Fruit fly (Drosophila melanogaster) ovary, adult (tissue): Measurements from ENCODE around the gene Ir67c.

ENCODE experiments used
- CG17801 ChIP-seq: fragments of 200-800 bp; optimal IDR thresholded peaks from 2 replicates; lab custom pipeline; 2019; ENCODE audit warnings: missing biosample characterization, mild to moderate bottlenecking, missing genetic modification characterization, moderate library complexity; ENCODE audit not compliant: partially characterized antibody

Ir67c gene

DNA sequence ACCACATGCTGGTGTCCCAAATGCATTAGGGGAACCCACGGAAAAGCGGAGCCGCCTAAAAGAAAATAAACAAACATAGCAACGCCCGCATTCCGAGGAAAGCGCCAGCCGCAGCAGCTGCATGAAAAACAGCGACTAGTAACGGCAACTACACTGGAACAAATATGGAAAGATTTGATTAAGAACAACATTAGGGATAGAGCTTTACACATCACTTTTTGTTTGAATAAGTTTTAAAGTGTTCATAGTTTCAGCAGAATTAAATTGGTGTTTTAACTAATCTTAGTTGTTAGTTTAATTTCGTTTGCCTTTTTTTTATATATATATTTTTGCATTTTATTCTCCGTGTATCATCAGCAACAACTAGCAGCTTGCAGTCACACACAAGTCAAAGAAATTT is 5.9 kb downstream of the Ir67c start:
- no peak for TF ChIP-seq CG17801 (GFP tag; lab: Kevin White, UChicago)

DNA sequence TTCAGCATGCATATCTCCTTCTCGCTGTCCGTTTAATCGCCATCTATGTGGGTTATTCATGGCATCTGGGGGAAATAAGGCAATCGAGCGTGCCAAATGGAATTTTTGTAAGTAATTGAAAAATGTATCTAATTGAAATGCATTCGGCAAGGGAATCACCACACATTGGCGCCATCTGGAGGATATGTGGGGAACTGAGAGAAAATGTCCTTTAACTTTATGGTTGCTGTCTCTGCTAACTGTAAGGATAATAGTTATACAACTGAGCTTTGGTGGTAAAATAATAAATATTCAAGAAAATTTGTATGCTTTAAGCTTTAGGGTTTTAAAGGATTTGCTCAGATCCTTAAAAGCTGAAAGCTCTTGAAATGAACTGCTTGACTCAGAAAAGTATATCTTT is 6.6 kb downstream of the Ir67c start:
- no peak for TF ChIP-seq CG17801 (GFP tag; lab: Kevin White, UChicago)

DNA sequence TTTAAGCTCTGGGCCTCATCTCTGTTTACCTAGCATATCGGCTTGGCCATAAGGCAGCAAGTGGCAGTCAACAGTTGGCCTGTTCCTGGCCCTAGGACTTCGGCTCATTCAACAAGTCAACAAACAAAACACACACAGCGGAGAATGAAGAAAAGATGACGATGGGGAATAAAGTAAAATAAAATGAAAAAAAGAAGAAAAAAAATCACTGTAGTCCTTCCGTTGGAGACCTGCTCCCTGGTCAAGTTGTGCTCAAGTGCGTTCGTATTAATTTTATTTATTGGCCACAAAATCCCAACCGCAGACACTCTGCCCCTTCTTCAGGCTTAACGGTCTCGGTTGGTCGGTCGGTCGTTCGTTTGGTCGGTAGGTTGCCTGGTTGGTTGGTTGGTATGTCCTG is 15.5 kb downstream of the Ir67c start:
- TF ChIP-seq CG17801 (GFP tag; lab: Kevin White, UChicago), result no peak

DNA sequence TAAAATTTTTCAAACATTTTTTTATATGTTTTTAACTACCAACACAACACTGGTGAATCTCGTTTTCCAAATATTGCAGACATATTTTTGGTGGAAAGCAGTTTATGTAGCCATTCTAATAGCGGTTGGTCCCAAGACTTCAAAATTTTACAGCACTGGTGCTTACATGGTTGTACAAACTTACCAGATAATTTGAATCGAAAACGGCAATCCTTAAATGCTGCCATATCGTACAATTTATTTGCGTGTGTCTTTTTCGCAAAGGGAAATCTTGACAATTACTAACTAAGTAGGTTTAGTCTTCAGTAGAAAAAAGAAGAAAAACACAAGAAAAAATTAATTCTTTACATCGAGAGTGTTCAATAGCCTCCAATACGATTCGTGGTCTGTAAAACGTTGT is 21.4 kb downstream of the Ir67c start, which contains the start of gene CG12362:
Gene CG12362 (plus strand): TSS at position 301 of the 400 bp plus-strand sequence.
- TF ChIP-seq CG17801 (GFP tag; lab: Kevin White, UChicago), result no peak

DNA sequence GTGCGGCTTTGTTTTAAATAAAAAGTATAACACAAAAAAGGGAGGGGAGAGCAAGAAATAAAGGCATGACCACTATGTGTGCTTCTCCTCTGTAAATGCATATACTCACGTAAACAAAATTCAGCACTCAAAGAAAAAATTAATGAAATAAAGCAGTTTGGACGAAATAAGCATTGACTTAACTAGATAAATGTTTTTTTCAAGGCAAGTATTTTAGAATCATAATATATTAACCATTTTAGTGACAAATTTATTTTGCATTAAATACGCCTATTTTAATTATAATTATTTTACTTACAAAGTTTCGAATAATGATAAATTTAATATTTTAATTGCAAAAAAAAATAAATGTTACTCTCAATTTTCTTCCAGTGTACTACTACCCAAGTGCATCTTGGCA is 22.3 kb downstream of the Ir67c start:
- no peak for TF ChIP-seq CG17801 (GFP tag; lab: Kevin White, UChicago)

DNA sequence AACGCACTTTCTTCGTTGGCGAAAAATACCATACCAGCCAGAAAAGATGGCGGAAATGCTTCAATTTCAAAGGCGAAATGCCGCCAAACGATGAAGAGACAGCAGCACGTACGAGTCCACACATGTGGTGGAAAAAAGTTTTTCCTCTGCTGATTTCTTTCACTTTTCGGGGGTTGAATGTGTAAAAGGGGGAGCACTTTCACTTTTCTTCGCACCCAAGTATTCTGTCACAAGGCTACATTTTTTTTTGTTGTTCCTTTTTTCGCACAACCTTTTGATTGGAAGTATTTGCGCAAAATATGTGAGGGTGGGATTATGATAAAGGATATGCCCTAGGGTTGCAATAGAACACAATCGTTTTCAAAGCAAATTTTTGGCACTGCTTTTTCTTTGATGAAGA is 24.4 kb downstream of the Ir67c start:
- TF ChIP-seq CG17801 (GFP tag; lab: Kevin White, UChicago), result no peak

DNA sequence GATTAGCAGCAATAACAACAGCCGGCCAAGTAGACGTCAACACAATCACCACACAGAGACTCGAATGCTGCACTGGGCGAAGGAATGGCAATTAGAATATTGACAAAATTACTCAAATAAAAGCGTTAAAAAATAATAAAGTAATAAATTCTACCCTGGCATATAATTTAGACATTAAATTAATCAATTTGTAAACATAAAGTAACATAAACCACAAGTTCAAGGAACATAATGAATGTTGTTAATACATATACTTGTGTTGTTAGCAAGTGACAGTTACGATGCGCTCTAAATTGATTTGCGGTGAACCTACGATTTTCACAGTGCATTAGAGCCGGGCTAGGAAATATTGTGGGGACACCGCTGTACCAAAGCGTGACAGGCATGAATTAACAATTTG is 26.2 kb downstream of the Ir67c start:
- TF ChIP-seq CG17801 (GFP tag; lab: Kevin White, UChicago), result no peak

DNA sequence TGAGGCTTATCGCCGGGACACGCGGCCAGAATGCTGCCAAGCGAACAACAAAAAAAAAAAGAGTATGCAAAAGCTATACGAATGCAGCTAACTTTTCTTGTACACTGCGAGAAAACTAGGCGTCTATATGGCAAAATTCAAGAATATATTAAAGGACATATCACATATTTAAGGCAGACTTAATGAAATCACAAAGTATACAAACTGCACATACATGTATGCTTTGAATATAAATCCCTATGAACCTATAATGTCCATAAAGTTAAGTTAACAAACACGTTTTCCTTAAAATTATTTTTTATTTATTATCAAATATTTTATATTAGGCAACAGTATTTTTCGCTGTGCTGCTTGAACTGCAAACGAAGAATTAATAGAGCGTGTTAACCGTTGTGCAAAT is 35.2 kb downstream of the Ir67c start:
- no peak for TF ChIP-seq CG17801 (GFP tag; lab: Kevin White, UChicago)

DNA sequence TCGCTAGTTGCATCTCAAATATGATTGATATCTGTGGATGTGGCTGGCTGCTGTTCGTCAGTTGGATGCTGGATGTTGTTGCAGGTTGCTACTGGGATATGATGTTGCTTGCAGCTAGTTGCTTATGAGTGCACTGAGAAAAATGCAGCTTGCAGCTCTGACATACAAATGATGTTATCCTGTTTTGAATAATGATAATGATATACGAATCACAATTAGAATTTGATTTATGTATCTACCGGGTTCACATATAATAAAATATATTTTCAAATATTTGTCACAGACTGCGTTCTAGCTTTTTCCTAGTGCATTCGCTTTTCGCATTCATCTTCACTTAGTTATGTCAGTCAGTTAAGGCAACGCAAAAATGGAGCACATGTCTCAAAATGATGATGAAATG is 37.4 kb downstream of the Ir67c start:
- no peak for TF ChIP-seq CG17801 (GFP tag; lab: Kevin White, UChicago)

DNA sequence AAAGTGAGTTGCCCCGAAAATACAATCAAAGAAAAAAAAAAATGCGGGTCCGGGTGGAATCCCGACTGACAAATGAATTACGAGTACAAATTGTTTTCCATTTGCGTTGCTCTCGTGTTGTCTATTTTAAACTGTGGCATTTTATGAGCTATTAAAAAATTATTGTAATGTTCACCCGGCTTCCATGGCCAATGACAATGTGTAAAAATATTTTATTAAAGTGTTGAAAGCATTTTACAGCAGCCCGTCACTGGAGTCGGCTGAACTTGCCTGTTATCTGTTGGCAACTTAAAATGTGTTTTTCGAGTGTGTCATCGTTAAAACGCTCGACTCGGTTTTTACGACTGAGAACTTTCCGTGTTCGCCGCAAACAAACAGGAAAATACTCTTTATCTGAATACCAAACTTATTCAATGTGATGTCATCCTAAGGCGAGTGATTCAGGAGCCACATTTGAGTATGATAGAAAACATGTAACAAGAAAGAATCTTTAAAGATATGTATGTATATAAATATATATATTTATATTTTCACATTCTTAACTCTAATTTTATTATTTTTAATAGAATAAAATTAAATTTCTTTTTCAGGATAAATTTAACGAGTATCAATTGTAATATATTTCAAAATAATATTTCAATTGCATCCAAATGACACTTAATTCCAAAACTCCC is 41.2 kb downstream of the Ir67c start:
- no peak for TF ChIP-seq CG17801 (GFP tag; lab: Kevin White, UChicago)

DNA sequence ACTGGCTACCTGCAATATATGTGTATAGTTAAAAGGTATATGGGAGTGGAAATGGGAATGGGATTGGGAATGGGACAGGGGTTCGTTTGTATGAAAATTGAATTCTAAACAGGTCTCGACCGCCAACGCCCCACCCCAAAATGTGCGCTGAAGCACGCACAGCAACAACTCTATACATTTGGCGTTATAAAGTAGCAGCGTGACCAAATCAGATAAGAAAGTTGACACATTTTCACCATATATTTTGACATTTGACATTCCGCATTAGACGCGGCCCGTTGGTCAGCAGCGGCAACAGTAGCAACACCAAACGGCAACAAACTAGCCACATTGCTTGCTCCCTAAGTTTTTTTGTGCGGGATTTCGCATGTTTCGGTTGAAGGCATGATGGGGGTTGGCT is 41.9 kb downstream of the Ir67c start:
- no peak for TF ChIP-seq CG17801 (GFP tag; lab: Kevin White, UChicago)

DNA sequence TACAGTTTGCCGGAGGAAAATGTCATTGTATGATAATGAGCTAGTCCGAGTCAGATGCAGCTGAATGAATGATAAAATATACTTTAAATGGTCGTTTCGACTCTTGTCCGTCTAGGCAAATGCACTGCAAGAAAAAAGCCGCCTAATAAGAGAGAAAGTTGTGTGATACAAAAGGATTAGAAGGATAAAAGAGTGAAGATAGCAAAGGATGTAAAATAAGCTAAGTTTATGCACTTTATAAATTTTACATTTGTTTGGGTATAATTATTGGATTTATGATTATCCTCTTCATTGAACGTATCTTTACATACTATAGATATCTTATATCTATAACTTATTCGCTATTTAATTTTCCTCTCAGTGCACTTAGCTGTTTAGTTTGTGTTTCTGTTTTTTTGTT is 43.0 kb downstream of the Ir67c start:
- TF ChIP-seq CG17801 (GFP tag; lab: Kevin White, UChicago), result no peak

DNA sequence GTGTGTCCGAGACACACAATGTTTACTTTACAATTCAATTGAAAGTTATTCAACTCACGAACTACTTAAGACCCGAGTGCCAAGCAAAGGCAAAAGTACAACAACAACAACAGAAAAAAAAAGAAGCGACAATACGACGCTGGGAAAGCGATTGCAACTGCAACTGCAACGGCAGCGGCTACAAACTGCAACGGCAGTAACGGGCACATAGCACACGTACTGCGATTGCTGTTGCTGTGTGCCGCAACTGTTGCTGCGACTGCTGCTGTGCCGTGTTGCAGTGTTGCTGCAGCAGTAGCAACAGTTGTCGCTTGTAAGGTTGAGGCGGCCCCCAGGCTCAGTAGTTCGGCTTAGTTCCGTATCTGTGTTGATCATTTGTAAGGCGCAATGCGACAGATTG is 44.0 kb downstream of the Ir67c start:
- TF ChIP-seq CG17801 (GFP tag; lab: Kevin White, UChicago), result no peak

DNA sequence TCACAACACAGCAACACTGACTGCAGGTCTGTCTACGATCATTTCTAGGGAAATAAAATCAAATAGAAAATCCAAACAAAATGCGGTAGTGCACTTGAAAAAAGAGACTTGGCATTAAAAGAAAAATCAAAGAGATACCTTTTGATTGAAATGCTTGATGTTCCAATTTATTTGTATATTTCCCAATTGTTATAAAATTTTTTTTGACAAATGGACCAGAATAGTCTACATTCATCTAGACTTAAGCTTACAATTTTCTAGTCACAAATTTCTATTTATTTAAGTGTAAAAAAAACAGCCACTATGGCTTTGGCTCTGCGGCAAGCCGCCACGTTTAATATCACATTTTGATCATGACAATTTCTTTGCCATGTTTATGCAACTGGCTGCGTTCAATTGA is 44.8 kb downstream of the Ir67c start:
- no peak for TF ChIP-seq CG17801 (GFP tag; lab: Kevin White, UChicago)

DNA sequence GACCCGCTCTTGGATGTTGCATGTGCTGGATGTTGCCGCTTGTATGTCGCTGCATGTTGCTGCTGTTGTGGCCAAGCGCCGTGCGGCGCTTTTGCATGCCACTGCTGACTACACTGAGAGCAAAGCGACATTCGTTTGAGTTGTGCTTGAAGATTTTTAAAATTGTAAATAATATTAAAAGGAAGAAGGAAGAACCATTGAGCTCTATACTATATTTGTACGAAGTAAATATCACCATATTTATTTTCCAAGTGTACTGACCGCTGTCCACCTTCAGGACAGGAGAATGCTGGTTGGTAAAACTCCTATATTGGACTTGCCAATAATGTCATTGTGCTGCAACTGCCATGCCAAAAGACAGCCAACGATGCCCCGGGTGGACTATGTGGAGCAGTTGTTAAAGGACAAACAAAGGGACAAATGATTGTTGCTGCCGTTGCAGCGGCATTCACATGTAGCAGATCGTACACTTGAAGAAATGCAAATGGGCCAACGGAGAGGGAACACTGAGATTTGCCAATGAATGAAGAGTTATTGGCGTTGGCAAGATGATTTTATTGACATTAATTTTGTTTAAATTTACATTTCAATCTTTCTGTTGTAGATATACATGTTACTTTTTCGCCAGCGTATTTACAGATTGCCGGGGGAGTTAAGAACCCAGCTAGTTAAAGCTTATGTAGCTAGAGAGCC is 46.5 kb downstream of the Ir67c start:
- no peak for TF ChIP-seq CG17801 (GFP tag; lab: Kevin White, UChicago)

DNA sequence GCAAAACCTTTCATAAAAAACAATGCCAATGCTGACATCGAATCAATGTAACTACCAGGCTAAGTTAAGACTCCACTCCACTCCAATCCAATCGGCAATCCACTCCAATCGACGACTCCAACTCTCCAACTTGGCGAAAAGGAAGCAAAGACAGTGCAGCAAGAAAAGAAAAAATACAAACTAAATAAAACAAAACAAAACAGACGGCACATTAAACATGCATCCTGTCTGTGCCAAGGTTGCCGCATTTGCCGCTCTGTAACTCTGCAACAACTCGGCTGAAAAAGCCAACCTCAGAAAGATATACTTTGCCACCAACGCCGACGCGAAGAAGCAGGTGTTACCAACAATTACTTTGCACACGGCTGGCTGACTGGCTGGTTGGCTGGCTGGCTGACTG is 47.3 kb downstream of the Ir67c start:
- no peak for TF ChIP-seq CG17801 (GFP tag; lab: Kevin White, UChicago)
